Worm (Caenorhabditis elegans) whole organism, L4/young adult: ENCODE results near the gene npr-36.

ENCODE experiments used
- W03F9.2 ChIP-seq: fragments of 150-350 bp; optimal IDR thresholded peaks from 2 replicates; lab custom pipeline; 2014; ENCODE audit warnings: missing biosample characterization, missing genetic modification characterization
- dao-5 ChIP-seq: sonication (generic microtip); optimal IDR thresholded peaks from 2 replicates; lab custom pipeline; 2016; ENCODE audit warnings: missing genotype, missing genetic modification characterization, moderate library complexity, missing compliant biosample characterization
- him-1 ChIP-seq: sonication (generic microtip); optimal IDR thresholded peaks from 2 replicates; lab custom pipeline; 2016; ENCODE audit warnings: missing genotype, missing genetic modification reagents, missing genetic modification characterization, missing compliant biosample characterization

npr-36 gene

DNA sequence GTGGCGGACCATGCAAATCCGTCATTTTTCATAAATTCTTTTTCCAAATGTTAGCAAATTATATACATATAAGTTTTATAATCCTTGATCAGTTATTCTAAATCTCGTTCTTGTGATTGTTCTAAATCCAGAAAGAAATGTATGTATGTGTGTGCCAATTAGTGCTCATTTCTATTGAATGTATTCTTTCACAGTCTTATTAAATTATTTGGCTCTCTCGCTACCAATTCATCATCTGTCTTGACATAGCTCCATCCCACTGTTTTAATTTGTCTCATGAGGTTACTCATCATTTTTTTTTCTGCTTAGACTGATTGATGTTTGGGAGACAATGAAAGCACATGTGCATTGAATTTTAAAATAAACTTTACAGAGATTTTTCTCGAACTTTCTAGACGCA is 4.1 kb upstream of the npr-36 start:
- TF ChIP-seq dao-5 (tag; lab: Kevin White, UChicago) (no peak), W03F9.2 (tag; lab: Kevin White, UChicago) (no peak), him-1 (tag; lab: Kevin White, UChicago) (no peak)

DNA sequence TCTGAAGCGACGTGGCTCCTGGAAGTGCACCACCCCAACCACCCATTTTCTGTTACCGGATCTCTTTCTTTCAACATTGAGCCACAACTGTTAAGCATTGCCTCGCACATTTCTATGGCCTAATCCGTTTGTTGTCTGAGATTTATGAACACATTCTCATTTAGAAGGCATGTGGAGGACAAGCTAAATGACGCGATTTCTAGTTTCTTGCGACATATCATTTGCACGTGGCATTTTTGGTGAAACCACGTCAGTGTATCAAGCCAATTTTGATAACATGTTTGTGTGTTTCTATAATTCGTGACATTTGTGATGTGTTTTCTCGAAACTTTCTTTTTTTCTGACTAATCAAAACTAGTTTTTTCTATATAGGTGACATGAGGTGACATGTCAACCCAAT is 2.8 kb upstream of the npr-36 start:
- TF ChIP-seq him-1 (tag; lab: Kevin White, UChicago) (no peak), dao-5 (tag; lab: Kevin White, UChicago) (no peak), W03F9.2 (tag; lab: Kevin White, UChicago) (no peak)

DNA sequence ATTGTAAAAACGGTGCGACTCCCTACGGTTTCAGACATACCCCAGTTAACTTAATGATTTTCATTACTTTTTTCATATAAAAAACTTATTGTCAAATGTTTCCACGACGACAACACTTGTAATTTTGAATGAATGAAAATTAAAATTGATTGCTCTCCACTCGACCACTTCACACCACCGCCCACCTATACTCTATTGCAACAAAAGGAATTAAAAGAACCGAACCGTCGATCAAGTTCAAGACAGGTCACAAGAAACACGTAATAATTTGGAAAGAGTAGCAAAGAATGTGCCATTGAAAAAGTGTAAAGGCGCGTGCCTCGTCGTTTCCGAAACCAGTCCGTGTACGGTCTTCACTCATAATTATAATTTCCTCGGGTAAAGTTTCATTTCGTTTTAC is 3.0 kb downstream of the npr-36 start, which contains the start of gene F10D7.11:
Gene F10D7.11, plus strand, starts transcription at position 301 of the 400 bp plus-strand sequence.
- no peak for TF ChIP-seq dao-5 (tag; lab: Kevin White, UChicago)
- TF ChIP-seq him-1 (tag; lab: Kevin White, UChicago): no peak
- no peak for TF ChIP-seq W03F9.2 (tag; lab: Kevin White, UChicago)

DNA sequence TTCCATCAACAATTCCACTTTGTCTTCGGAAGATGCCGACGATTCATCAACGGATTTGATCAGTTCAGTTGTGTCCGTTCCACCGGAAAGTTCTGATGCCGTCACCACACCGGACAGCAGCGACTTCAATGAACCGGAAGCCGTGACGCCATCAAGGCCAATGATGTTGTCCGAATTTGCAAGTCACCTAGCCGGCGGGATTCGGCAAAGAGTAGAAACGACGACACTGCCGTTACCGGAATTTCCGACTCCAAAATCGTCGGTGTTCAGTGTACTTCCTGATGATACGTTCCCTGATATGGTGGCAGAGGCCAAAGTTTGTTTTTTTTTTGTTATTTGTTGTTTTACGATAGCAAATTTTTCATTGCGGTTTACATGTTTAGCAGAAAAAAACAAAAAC is 3.9 kb downstream of the npr-36 start:
- no peak for TF ChIP-seq W03F9.2 (tag; lab: Kevin White, UChicago)
- no peak for TF ChIP-seq him-1 (tag; lab: Kevin White, UChicago)
- TF ChIP-seq dao-5 (tag; lab: Kevin White, UChicago): no peak

DNA sequence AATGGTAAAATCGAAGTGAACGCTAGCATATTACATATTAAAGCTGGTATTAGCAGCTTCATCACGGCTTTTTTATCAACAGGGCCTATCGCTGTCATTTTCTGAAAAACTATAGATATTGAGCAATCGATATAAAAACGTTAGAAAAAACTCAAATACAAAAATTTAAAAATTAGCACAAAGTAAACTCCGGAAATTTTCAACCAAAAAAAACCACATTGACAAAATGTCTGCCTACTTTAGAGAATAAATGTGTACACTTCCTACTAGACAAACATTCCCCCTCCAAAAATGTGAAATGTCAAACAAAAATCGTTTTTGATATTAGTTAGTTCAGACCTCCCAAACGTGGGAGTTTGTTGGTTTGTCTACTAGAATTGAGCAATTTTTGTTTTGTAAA is 9.0 kb downstream of the npr-36 start, which contains the start of gene mfsd-10:
Gene mfsd-10, minus strand, starts transcription at position 101 of the 400 bp plus-strand sequence.
- TF ChIP-seq him-1 (tag; lab: Kevin White, UChicago) (no peak), dao-5 (tag; lab: Kevin White, UChicago) (no peak), W03F9.2 (tag; lab: Kevin White, UChicago) (no peak)

DNA sequence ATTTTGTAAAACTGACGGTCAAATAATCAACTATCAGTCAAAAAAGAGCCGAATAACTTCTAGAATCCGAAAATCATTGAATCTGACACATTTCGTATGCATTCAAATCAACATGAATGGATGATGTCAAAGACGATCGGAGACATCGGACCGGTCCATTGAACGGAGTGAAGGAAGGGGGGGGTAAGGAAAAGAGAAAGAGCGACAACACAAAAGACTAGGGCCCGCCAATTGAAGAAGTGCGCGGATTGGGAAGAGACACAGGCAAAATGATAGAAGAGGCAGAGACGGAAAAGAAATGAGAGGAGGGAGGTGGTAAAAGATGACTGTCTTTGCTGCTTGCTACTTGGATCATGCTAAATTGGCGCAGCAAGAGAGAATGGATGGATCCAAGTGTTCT is 10.0 kb downstream of the npr-36 start:
- TF ChIP-seq W03F9.2 (tag; lab: Kevin White, UChicago): no peak
- TF ChIP-seq dao-5 (tag; lab: Kevin White, UChicago): no peak
- no peak for TF ChIP-seq him-1 (tag; lab: Kevin White, UChicago)

DNA sequence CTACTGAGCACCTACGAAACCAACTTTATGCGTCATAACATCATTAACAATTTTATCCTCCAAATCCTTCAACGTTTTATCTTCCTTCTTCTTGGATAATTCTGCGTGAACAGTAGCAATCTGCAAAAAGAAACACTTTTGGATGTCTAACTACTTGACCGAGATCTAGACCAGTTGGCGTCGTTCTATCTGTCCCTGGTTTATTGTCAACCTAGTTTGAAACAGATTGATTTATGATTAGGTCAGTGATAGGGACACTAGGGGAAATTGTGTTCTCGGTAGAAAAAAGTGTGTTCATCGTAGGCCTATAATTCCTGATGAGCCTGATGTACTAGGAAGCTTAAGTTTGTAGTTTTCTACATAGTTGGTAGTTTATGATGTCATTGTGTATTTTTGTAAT is 14.4 kb downstream of the npr-36 start:
- TF ChIP-seq W03F9.2 (tag; lab: Kevin White, UChicago) (no peak), him-1 (tag; lab: Kevin White, UChicago) (no peak), dao-5 (tag; lab: Kevin White, UChicago) (no peak)

DNA sequence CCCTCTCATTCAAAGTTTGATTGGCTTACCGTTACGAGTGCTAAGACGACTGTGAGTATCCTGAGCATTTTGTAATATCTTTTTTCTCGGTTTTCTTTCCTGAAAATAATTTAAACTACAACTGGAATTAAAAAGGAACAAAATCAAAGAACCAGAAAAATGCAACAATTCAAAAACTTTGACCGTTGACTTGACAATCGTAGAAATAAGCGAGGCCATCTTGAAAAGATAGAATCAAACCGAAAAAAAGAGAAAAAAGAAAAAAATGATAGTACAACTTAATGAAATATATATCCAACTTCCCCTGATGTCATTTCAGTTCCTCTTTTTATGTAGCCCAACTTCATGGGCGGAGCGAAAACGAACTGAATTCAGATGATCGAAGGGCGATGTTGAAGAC is 15.0 kb downstream of the npr-36 start, which contains the start of gene F10D7.3:
Gene F10D7.3, minus strand, starts transcription at position 101 of the 400 bp plus-strand sequence.
- TF ChIP-seq W03F9.2 (tag; lab: Kevin White, UChicago) (no peak), him-1 (tag; lab: Kevin White, UChicago) (no peak), dao-5 (tag; lab: Kevin White, UChicago) (no peak)

DNA sequence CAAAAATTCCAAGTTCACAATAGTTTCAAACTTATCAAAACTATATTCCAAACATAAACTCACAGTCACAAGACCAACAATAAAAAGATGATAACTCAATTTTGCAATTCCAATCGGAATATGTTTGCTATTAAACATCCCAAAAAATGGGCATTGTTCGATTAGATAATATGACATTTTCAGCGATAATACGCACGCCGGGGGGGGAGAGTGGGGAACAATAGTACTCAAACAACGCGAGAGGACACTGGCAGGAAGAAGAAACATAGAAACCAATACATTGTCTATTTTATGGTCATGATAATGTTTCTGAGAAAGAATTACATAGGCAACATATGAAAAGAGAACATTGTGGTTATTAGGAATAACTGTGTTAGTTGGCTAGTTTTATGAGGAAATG is 16.3 kb downstream of the npr-36 start:
- TF ChIP-seq W03F9.2 (tag; lab: Kevin White, UChicago) (no peak), dao-5 (tag; lab: Kevin White, UChicago) (no peak), him-1 (tag; lab: Kevin White, UChicago) (no peak)

DNA sequence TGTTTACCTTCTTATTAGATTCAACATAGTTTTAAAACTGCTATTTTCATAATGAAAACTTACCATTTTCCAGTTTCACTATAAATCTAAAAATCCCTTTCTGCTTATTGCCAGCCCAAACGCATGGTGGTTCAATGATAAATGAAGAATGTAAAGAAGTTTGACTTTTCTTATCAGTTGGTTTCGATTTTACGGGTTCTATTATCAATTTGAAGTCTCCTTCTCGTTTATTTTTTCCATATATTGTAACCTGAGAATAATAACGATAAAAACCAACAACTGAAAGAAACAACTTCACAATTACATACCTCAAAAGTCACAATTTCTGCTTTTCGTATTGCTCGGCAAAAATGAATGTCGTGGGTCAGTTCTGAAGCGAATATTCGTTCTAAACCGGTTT is 19.4 kb downstream of the npr-36 start:
- TF ChIP-seq dao-5 (tag; lab: Kevin White, UChicago) (no peak), W03F9.2 (tag; lab: Kevin White, UChicago) (no peak), him-1 (tag; lab: Kevin White, UChicago) (no peak)

DNA sequence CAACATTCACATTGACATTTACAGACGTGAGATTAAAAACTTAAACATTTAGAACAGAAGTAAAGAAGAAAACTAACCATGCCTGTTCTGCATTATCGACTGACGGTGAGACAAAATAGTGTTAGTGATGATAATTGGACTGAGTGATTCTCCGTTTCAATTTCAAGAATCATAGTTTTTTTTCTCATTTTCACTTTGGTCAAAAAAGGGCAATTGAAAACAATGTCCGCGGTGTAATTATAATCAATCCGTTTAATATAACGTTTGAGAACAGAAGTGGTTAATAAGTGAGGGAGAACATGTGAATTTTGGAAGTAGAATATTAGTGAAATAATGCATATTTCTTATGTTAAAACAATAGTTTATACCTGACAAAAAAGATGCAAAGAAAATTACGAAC is 20.1 kb downstream of the npr-36 start, which contains the start of gene F10D7.10:
Gene F10D7.10, minus strand, starts transcription at position 101 of the 400 bp plus-strand sequence.
- TF ChIP-seq W03F9.2 (tag; lab: Kevin White, UChicago): no peak
- no peak for TF ChIP-seq him-1 (tag; lab: Kevin White, UChicago)
- TF ChIP-seq dao-5 (tag; lab: Kevin White, UChicago): no peak

DNA sequence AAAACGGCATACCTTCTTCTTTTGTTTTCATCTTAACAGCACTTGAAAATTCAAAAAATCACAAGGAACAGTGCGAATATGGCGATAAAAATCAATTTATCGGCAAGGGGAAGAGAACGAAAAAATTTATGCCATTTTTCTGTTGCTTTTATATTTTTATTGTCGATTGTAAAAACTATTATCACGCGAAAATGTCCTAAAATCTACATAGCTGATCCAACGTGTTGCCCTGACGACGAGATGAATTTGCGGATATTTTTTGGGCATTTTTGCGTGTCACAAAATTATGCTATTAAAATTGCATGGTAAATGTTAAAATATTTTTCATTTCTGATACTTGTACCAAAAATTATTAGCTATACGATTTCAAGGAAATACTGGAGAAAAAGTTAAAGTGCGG is 22.4 kb downstream of the npr-36 start, which contains the start of gene F10D7.4:
Gene F10D7.4, minus strand, starts transcription at position 101 of the 400 bp plus-strand sequence.
- TF ChIP-seq dao-5 (tag; lab: Kevin White, UChicago) (no peak), W03F9.2 (tag; lab: Kevin White, UChicago) (no peak), him-1 (tag; lab: Kevin White, UChicago) (no peak)

DNA sequence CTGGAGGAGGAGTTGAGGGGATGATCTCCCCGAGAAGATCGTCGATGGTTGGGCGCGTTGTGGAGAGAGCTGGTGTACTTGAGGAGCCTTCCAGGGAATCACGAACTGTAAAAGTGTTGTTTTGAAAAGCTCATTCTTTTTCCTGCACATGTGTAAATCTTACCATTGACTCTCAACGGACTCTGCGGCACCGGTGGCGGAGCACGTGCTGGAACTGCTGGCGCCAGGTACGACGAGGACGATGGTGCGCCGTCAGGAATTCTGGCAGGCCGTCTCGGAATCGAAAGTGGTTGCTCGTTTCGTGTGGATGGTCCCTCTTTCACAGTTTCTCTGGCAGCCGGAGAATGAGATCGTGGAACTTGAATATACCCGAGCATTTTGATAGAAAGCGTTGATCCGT is 24.8 kb downstream of the npr-36 start:
- no peak for TF ChIP-seq him-1 (tag; lab: Kevin White, UChicago)
- TF ChIP-seq W03F9.2 (tag; lab: Kevin White, UChicago): no peak
- no peak for TF ChIP-seq dao-5 (tag; lab: Kevin White, UChicago)

DNA sequence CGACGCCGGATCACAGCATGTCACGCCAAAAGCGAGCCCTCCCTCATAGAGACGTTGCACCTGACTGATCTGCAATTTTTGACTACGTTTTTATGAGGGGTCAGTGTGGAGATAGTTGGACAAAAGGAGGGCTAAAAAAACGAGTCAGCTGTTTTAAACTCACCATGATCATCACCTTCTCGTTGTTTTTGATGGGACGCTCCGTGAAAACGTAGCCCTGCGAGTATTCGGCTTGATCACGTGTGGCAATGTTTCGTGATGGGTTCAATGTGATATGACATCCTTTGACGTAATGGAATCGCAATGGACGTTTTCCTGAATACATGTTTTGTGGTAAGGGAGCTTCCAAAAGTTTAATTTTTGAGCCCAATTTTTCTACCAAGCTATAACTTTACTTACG is 25.6 kb downstream of the npr-36 start:
- TF ChIP-seq W03F9.2 (tag; lab: Kevin White, UChicago): no peak
- TF ChIP-seq dao-5 (tag; lab: Kevin White, UChicago): no peak
- no peak for TF ChIP-seq him-1 (tag; lab: Kevin White, UChicago)
